Fruit fly (Drosophila melanogaster) whole organism, embryonic: Measurements from ENCODE around the gene Vps13D.

Source experiments
- Blimp-1 ChIP-seq: fragments of 200-800 bp; sonication (Bioruptor generic); optimal IDR thresholded peaks from 3 replicates; lab custom pipeline; 2018; ENCODE audit warnings: missing biosample characterization, missing genetic modification characterization, mild to moderate bottlenecking, moderate library complexity, missing genetic modification reagents
- CG10366 ChIP-seq: fragments of 200-800 bp; sonication (Bioruptor generic); IDR thresholded peaks from 2 replicates; pipeline ENCODE4 v1.3.6; 2022; ENCODE audit warnings: missing biosample characterization, missing genetic modification characterization
- CG10431 ChIP-seq: fragments of 200-800 bp; sonication (Bioruptor generic); optimal IDR thresholded peaks from 3 replicates; lab custom pipeline; 2018; ENCODE audit warnings: missing biosample characterization, mild to moderate bottlenecking, missing genetic modification characterization
- CG11504 ChIP-seq: fragments of 200-800 bp; sonication (Bioruptor generic); optimal IDR thresholded peaks from 3 replicates; lab custom pipeline; 2019; ENCODE audit warnings: missing biosample characterization, mild to moderate bottlenecking, missing genetic modification characterization, moderate library complexity
- CG13424 ChIP-seq: fragments of 200-800 bp; sonication (Bioruptor generic); optimal IDR thresholded peaks from 2 replicates; lab custom pipeline; 2019; ENCODE audit warnings: missing biosample characterization, mild to moderate bottlenecking, missing genetic modification characterization, moderate library complexity
- CG14667 ChIP-seq: fragments of 200-800 bp; sonication (Bioruptor generic); IDR thresholded peaks from 2 replicates; pipeline ENCODE4 v1.3.6; 2022; ENCODE audit warnings: missing biosample characterization, missing genetic modification characterization
- CG15479 ChIP-seq: fragments of 200-800 bp; sonication (Bioruptor generic); optimal IDR thresholded peaks from 3 replicates; lab custom pipeline; 2019; ENCODE audit warnings: missing biosample characterization, mild to moderate bottlenecking, missing genetic modification characterization, moderate library complexity
- CG16779 ChIP-seq: fragments of 200-800 bp; sonication (Bioruptor generic); IDR thresholded peaks from 2 replicates; pipeline ENCODE4 v1.3.6; 2022; ENCODE audit warnings: missing biosample characterization, missing genetic modification characterization
- CG17328 ChIP-seq: fragments of 200-800 bp; sonication (Bioruptor generic); IDR thresholded peaks from 2 replicates; pipeline ENCODE4 v1.3.6; 2022; ENCODE audit warnings: missing biosample characterization, missing genetic modification characterization
- CG17359 ChIP-seq: fragments of 200-800 bp; sonication (Bioruptor generic); optimal IDR thresholded peaks from 3 replicates; lab custom pipeline; 2018; ENCODE audit warnings: missing biosample characterization, mild to moderate bottlenecking, missing genetic modification characterization, moderate library complexity
- CG18599 ChIP-seq: fragments of 200-800 bp; sonication (Bioruptor generic); optimal IDR thresholded peaks from 3 replicates; lab custom pipeline; 2017; ENCODE audit warnings: missing biosample characterization, missing genetic modification characterization, mild to moderate bottlenecking, moderate library complexity, missing genetic modification reagents
- CG2129 ChIP-seq: fragments of 200-800 bp; sonication (Bioruptor generic); IDR thresholded peaks from 2 replicates; pipeline ENCODE4 v1.3.6; 2022; ENCODE audit warnings: missing biosample characterization, missing genetic modification characterization; ENCODE audit not compliant: partially characterized antibody
- CG2199 ChIP-seq: fragments of 200-800 bp; sonication (Bioruptor generic); IDR thresholded peaks from 3 replicates; pipeline ENCODE4 v1.3.6; 2022; ENCODE audit warnings: missing biosample characterization, missing genetic modification characterization
- CG3065 ChIP-seq: fragments of 200-800 bp; sonication (Bioruptor generic); optimal IDR thresholded peaks from 2 replicates; lab custom pipeline; 2016; ENCODE audit warnings: missing biosample characterization, missing genetic modification characterization
- CG34376 ChIP-seq: fragments of 200-800 bp; sonication (Bioruptor generic); optimal IDR thresholded peaks from 2 replicates; lab custom pipeline; 2018; ENCODE audit warnings: missing biosample characterization, mild to moderate bottlenecking, missing genetic modification characterization
- CG42726 ChIP-seq: fragments of 200-800 bp; sonication (Bioruptor generic); IDR thresholded peaks from 2 replicates; pipeline ENCODE4 v1.3.6; 2022; ENCODE audit warnings: missing biosample characterization, missing genetic modification characterization; ENCODE audit not compliant: partially characterized antibody
- CG4404 ChIP-seq: fragments of 200-800 bp; sonication (Bioruptor generic); IDR thresholded peaks from 2 replicates; pipeline ENCODE4 v1.3.6; 2022; ENCODE audit warnings: missing biosample characterization, missing genetic modification characterization
- CG5180 ChIP-seq: fragments of 200-800 bp; sonication (Bioruptor generic); optimal IDR thresholded peaks from 3 replicates; lab custom pipeline; 2017; ENCODE audit warnings: missing biosample characterization, missing genetic modification characterization, mild to moderate bottlenecking, moderate library complexity, missing genetic modification reagents
- CG8089 ChIP-seq: fragments of 200-800 bp; sonication (Bioruptor generic); optimal IDR thresholded peaks from 3 replicates; lab custom pipeline; 2016; ENCODE audit warnings: missing biosample characterization, missing genetic modification characterization
- CTCF ChIP-seq: fragments of 200-800 bp; sonication (Bioruptor generic); optimal IDR thresholded peaks from 2 replicates; lab custom pipeline; 2017; ENCODE audit warnings: missing biosample characterization, mild to moderate bottlenecking, missing genetic modification characterization, moderate library complexity
- Chrac-16 ChIP-seq: fragments of 200-800 bp; sonication (Bioruptor generic); optimal IDR thresholded peaks from 3 replicates; lab custom pipeline; 2016; ENCODE audit warnings: missing biosample characterization, missing genetic modification characterization
- Dbx ChIP-seq: fragments of 200-800 bp; sonication (Bioruptor generic); IDR thresholded peaks from 3 replicates; pipeline ENCODE4 v1.3.6; 2022; ENCODE audit warnings: missing biosample characterization, missing genetic modification characterization
- E2f1 ChIP-seq: fragments of 200-800 bp; sonication (Bioruptor generic); IDR thresholded peaks from 2 replicates; pipeline ENCODE4 v1.3.6; 2022; ENCODE audit warnings: missing biosample characterization, missing genetic modification characterization
- ERR ChIP-seq: fragments of 200-800 bp; sonication (Bioruptor generic); optimal IDR thresholded peaks from 2 replicates; lab custom pipeline; 2016; ENCODE audit warnings: missing biosample characterization, missing genetic modification characterization
- Hr39 ChIP-seq: fragments of >200 bp; optimal IDR thresholded peaks from 2 replicates; lab custom pipeline; 2017
- Jarid2 ChIP-seq: fragments of 200-800 bp; sonication (Bioruptor generic); optimal IDR thresholded peaks from 3 replicates; lab custom pipeline; 2017; ENCODE audit warnings: mild to moderate bottlenecking, missing biosample characterization, missing genetic modification reagents, missing genetic modification characterization
- Myb ChIP-seq: fragments of 200-800 bp; sonication (Bioruptor generic); optimal IDR thresholded peaks from 2 replicates; lab custom pipeline; 2016; ENCODE audit warnings: missing biosample characterization, missing genetic modification characterization
- PHDP ChIP-seq: fragments of 200-800 bp; sonication (Bioruptor generic); optimal IDR thresholded peaks from 3 replicates; lab custom pipeline; 2018; ENCODE audit warnings: missing biosample characterization, mild to moderate bottlenecking, missing genetic modification characterization, moderate library complexity
- ab ChIP-seq: fragments of 200-800 bp; sonication (Bioruptor generic); optimal IDR thresholded peaks from 2 replicates; lab custom pipeline; 2016; ENCODE audit warnings: missing biosample characterization, missing genetic modification characterization
- ato ChIP-seq: fragments of 200-800 bp; sonication (Bioruptor generic); IDR thresholded peaks from 2 replicates; pipeline ENCODE4 v1.3.6; 2022; ENCODE audit warnings: missing biosample characterization, missing genetic modification characterization; ENCODE audit not compliant: partially characterized antibody
- bbx ChIP-seq: fragments of 200-800 bp; sonication (Bioruptor generic); IDR thresholded peaks from 2 replicates; pipeline ENCODE4 v1.3.6; 2022; ENCODE audit warnings: missing biosample characterization, missing genetic modification characterization; ENCODE audit not compliant: partially characterized antibody
- chif ChIP-seq, 2 experiments: fragments of 200-800 bp; sonication (Bioruptor generic); optimal IDR thresholded peaks; 3 replicates each; lab custom pipeline; 2016; ENCODE audit warnings: missing biosample characterization in 2 of 2, missing genetic modification characterization in 2 of 2
- ems ChIP-seq: fragments of 200-800 bp; sonication (Bioruptor generic); optimal IDR thresholded peaks from 3 replicates; lab custom pipeline; 2016; ENCODE audit warnings: missing biosample characterization, missing genetic modification characterization
- eve ChIP-seq, 2 experiments: fragments of >200 bp; optimal IDR thresholded peaks; 2 replicates each; lab custom pipeline; 2017; ENCODE audit warnings: missing biosample characterization in 2 of 2, missing genetic modification characterization in 2 of 2
- fd64A ChIP-seq: fragments of 200-800 bp; sonication (Bioruptor generic); optimal IDR thresholded peaks from 3 replicates; lab custom pipeline; 2018; ENCODE audit warnings: missing biosample characterization, mild to moderate bottlenecking, missing genetic modification characterization
- gcm ChIP-seq: fragments of 200-800 bp; sonication (Bioruptor generic); optimal IDR thresholded peaks from 2 replicates; lab custom pipeline; 2019; ENCODE audit warnings: missing biosample characterization, mild to moderate bottlenecking, missing genetic modification characterization, moderate library complexity
- gcm2 ChIP-seq: fragments of 200-800 bp; sonication (Bioruptor generic); optimal IDR thresholded peaks from 2 replicates; lab custom pipeline; 2016; ENCODE audit warnings: missing biosample characterization, missing genetic modification characterization
- gfzf ChIP-seq: fragments of 200-800 bp; sonication (Bioruptor generic); optimal IDR thresholded peaks from 2 replicates; lab custom pipeline; 2016; ENCODE audit warnings: missing biosample characterization, mild to moderate bottlenecking, missing genetic modification characterization, moderate library complexity
- her ChIP-seq: fragments of 200-800 bp; sonication (Bioruptor generic); optimal IDR thresholded peaks from 2 replicates; lab custom pipeline; 2016; ENCODE audit warnings: missing biosample characterization, missing genetic modification characterization
- insv ChIP-seq, 2 experiments: fragments of 200-800 bp; sonication (Bioruptor generic); optimal IDR thresholded peaks; 3 replicates each; lab custom pipeline; 2016 to 2018; ENCODE audit warnings: missing biosample characterization in 2 of 2, missing genetic modification characterization in 2 of 2
- lilli ChIP-seq: fragments of 200-800 bp; sonication (Bioruptor generic); optimal IDR thresholded peaks from 3 replicates; lab custom pipeline; 2016; ENCODE audit warnings: missing biosample characterization, missing genetic modification characterization
- odd ChIP-seq: fragments of 200-800 bp; sonication (Bioruptor generic); optimal IDR thresholded peaks from 2 replicates; lab custom pipeline; 2017; ENCODE audit warnings: missing biosample characterization, mild to moderate bottlenecking, missing genetic modification characterization
- row ChIP-seq: fragments of 200-800 bp; sonication (Bioruptor generic); IDR thresholded peaks from 3 replicates; pipeline ENCODE4 v1.3.6; 2022; ENCODE audit warnings: missing biosample characterization, missing genetic modification characterization
- schlank ChIP-seq: fragments of 200-800 bp; sonication (Bioruptor generic); optimal IDR thresholded peaks from 2 replicates; lab custom pipeline; 2018; ENCODE audit warnings: missing biosample characterization, mild to moderate bottlenecking, missing genetic modification characterization
- seq ChIP-seq: fragments of 200-800 bp; sonication (Bioruptor generic); IDR thresholded peaks from 2 replicates; pipeline ENCODE4 v1.3.6; 2022; ENCODE audit warnings: missing biosample characterization, missing genetic modification characterization
- tap ChIP-seq: fragments of 200-800 bp; optimal IDR thresholded peaks from 3 replicates; lab custom pipeline; 2019; ENCODE audit warnings: missing biosample characterization, mild to moderate bottlenecking, missing genetic modification characterization, moderate library complexity
- tgo ChIP-seq: fragments of 200-800 bp; sonication (Bioruptor generic); IDR thresholded peaks from 3 replicates; pipeline ENCODE4 v1.3.6; 2022; ENCODE audit warnings: missing biosample characterization, missing genetic modification characterization
- tll ChIP-seq, 2 experiments: fragments of 200-800 bp in 1 of 2; fragments of >200 bp in 1 of 2; sonication (Bioruptor generic) in 1 of 2; optimal IDR thresholded peaks; 2 replicates each; lab custom pipeline; 2017 to 2019; ENCODE audit warnings: missing biosample characterization in 2 of 2, missing genetic modification characterization in 2 of 2, mild to moderate bottlenecking in 1 of 2, moderate library complexity in 1 of 2
- tna ChIP-seq: fragments of 200-800 bp; sonication (Bioruptor generic); IDR thresholded peaks from 2 replicates; pipeline ENCODE4 v1.3.6; 2022; ENCODE audit warnings: missing biosample characterization, missing genetic modification characterization; ENCODE audit not compliant: partially characterized antibody
- ttk ChIP-seq: fragments of 200-800 bp; sonication (Bioruptor generic); IDR thresholded peaks from 2 replicates; pipeline ENCODE4 v2.1.2; 2022; ENCODE audit warnings: missing biosample characterization, missing genetic modification characterization
- unpg ChIP-seq: fragments of 200-800 bp; sonication (Bioruptor generic); optimal IDR thresholded peaks from 3 replicates; lab custom pipeline; 2018; ENCODE audit warnings: missing biosample characterization, mild to moderate bottlenecking, missing genetic modification characterization, moderate library complexity

Gene Vps13D

DNA sequence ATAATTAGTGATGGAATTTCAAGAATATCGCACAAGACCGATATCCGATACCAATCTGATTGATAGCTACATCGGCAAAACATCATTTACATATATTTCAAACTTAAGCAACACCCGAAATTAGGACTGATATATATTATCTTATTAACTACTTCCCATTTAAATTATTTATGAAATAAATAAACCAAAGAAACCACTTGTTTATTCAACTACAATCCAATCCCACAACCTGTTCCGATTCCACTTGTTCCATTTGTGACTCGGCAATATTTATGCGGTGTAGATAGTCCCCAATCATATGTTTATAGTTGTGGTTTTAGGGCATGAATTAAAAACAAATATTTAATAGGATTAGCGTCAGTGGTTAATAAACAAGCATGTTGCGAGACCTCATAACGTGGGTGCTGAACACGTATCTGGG, at the start of gene Vps13D, which contains the start of gene CG10973 (continued):
- no peak for TF ChIP-seq lilli
- TF ChIP-seq CG2199: no peak
- peak in 1 of 2 experiments; percentile 61 for TF ChIP-seq tll (GFP tag; optimal IDR thresholded peaks at IDR 0.05; lab: Kevin White, UChicago)
- no peak for TF ChIP-seq CG15479
- no peak for TF ChIP-seq CG18599 (GFP tag; lab: Kevin White, UChicago)
- TF ChIP-seq CG11504 (tag; lab: Kevin White, UChicago): no peak
- TF ChIP-seq CG14667 (GFP tag; lab: Robert Waterston, UW): no peak; the same call in 1 of the 2 replicates
- peak; percentile 86 for TF ChIP-seq bbx (GFP tag; lab: Robert Waterston, UW)
- TF ChIP-seq Myb (GFP tag; lab: Kevin White, UChicago): peak; percentile 16
- TF ChIP-seq chif (GFP tag; optimal IDR thresholded peaks at IDR 0.05; lab: Kevin White, UChicago): no peak
- TF ChIP-seq Chrac-16 (GFP tag; lab: Kevin White, UChicago): peak; percentile 11
- no peak for TF ChIP-seq CG5180
- no peak for TF ChIP-seq ems (GFP tag; lab: Kevin White, UChicago)
- TF ChIP-seq ab (GFP tag; lab: Kevin White, UChicago): no peak
- no peak for TF ChIP-seq CG34376 (GFP tag; lab: Kevin White, UChicago)
- no peak for TF ChIP-seq CG3065 (GFP tag; lab: Kevin White, UChicago)
- TF ChIP-seq ttk (GFP tag; lab: Robert Waterston, UW): no peak
- TF ChIP-seq CG8089: no peak
- no peak for TF ChIP-seq gcm
- TF ChIP-seq gfzf (GFP tag; lab: Kevin White, UChicago): peak; percentile 39
- TF ChIP-seq schlank (tag; lab: Kevin White, UChicago): peak; percentile 69
- no peak for TF ChIP-seq odd
- TF ChIP-seq CTCF (GFP tag; lab: Kevin White, UChicago): peak; percentile 44
- TF ChIP-seq CG42726 (GFP tag; lab: Robert Waterston, UW): peak; percentile 67; the same call in 1 of the 2 replicates
- peak; percentile 83 for TF ChIP-seq CG2129 (GFP tag; lab: Robert Waterston, UW)
- TF ChIP-seq ato (GFP tag; lab: Robert Waterston, UW): no peak; the same call in none of the 2 replicates
- TF ChIP-seq unpg (GFP tag; lab: Kevin White, UChicago): no peak
- TF ChIP-seq CG10366 (GFP tag; lab: Robert Waterston, UW): no peak; the same call in 1 of the 2 replicates
- TF ChIP-seq ERR: no peak
- no peak for TF ChIP-seq CG4404 (GFP tag; lab: Robert Waterston, UW)
- TF ChIP-seq CG13424 (tag; lab: Kevin White, UChicago): peak; percentile 80
- TF ChIP-seq eve (GFP tag; optimal IDR thresholded peaks at IDR 0.05; lab: Kevin White, UChicago): peak in 1 of 2 experiments; percentile 66
- no peak for TF ChIP-seq Jarid2
- TF ChIP-seq CG17359 (tag; lab: Kevin White, UChicago): no peak
- TF ChIP-seq insv (GFP tag; optimal IDR thresholded peaks at IDR 0.05; lab: Kevin White, UChicago): peak in 1 of 2 experiments; percentile 64
- TF ChIP-seq seq (GFP tag; lab: Robert Waterston, UW): peak; percentile 67
- no peak for TF ChIP-seq her (GFP tag; lab: Kevin White, UChicago)
- no peak for TF ChIP-seq tap (tag; lab: Kevin White, UChicago)
- TF ChIP-seq Blimp-1 (GFP tag; lab: Kevin White, UChicago): no peak
- peak; percentile 69 for TF ChIP-seq tna (GFP tag; lab: Robert Waterston, UW)
- TF ChIP-seq gcm2: peak; percentile 9
- no peak for TF ChIP-seq Hr39 (lab: Kevin White, UChicago)
- no peak for TF ChIP-seq E2f1 (GFP tag; lab: Robert Waterston, UW)
- no peak for TF ChIP-seq PHDP (tag; lab: Kevin White, UChicago)
- TF ChIP-seq tgo: no peak; the same call in 2 of the 3 replicates
- TF ChIP-seq row (GFP tag; lab: Robert Waterston, UW): peak; percentile 82
- TF ChIP-seq CG17328: peak; percentile 51; the same call in 1 of the 2 replicates
- no peak for TF ChIP-seq Dbx (GFP tag; lab: Robert Waterston, UW)
- TF ChIP-seq fd64A (GFP tag; lab: Kevin White, UChicago): peak; percentile 90
- TF ChIP-seq CG16779: no peak
- no peak for TF ChIP-seq CG10431 (GFP tag; lab: Kevin White, UChicago)
